Fruit fly (Drosophila melanogaster): ENCODE measurements around the gene CG34177.

CG34177 gene

DNA sequence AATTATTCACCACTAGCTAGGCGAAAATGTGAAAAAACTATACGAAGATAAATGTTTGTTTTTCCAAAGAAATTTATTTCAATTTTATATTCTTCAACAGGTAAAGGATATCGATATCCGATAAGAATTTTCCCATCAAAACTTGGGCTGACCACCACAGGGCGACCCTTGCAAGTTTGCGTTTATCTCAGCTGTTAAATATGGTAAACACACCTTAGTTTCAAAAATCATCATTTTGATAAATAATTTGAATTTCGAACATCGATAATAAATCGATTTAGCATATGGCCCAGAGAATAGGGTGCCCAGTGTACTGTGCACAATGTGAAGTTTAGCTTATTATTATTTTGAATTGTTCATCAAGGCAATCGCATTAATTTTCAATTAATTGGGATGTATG is 29.6 kb downstream of the CG34177 start, which contains the start of the genes CG15443 and Paris (continued):
- TF ChIP-seq Sry-β (GFP tag; optimal IDR thresholded peaks at IDR 0.05) (peak; percentile 2), CG12659 (GFP tag; optimal IDR thresholded peaks at IDR 0.05) (peak; percentile 46), CG3995 (GFP tag; optimal IDR thresholded peaks at IDR 0.05) (no peak), CG7839 (tag; optimal IDR thresholded peaks at IDR 0.05) (peak; percentile 16), caup (GFP tag; optimal IDR thresholded peaks at IDR 0.05; ENCODE audit: severe bottlenecking) (no peak), hbn (GFP tag; IDR thresholded peaks at IDR 0.05; ENCODE audit: partially characterized antibody) (peak; percentile 48; the same call in 1 of the 2 replicates), sens (GFP tag) (peak; percentile 82), fd64A (GFP tag; optimal IDR thresholded peaks at IDR 0.05) (no peak), CG34376 (GFP tag; optimal IDR thresholded peaks at IDR 0.05) (peak; percentile 49), Oaz (GFP tag; IDR thresholded peaks at IDR 0.05) (no peak), CG10366 (GFP tag; IDR thresholded peaks at IDR 0.05) (no peak), sens-2 (GFP tag; IDR thresholded peaks at IDR 0.05) (no peak), Sry-δ (GFP tag; optimal IDR thresholded peaks at IDR 0.05) (peak; percentile 46), Hey (tag; optimal IDR thresholded peaks at IDR 0.05) (no peak), knrl (GFP tag; IDR thresholded peaks at IDR 0.05; ENCODE audit: partially characterized antibody) (peak; percentile 68; the same call in 2 of the 3 replicates), CG6791 (GFP tag; IDR thresholded peaks at IDR 0.05; ENCODE audit: partially characterized antibody) (peak; percentile 96), Sox102F (GFP tag; optimal IDR thresholded peaks at IDR 0.05) (no peak), mld (GFP tag; IDR thresholded peaks at IDR 0.05; ENCODE audit: partially characterized antibody) (peak; percentile 98), E2f2 (GFP tag; IDR thresholded peaks at IDR 0.05) (peak; percentile 86), CG8924 (tag; optimal IDR thresholded peaks at IDR 0.05) (peak; percentile 16), Spps (tag; optimal IDR thresholded peaks at IDR 0.05) (no peak), lmd (GFP tag; IDR thresholded peaks at IDR 0.05) (no peak), BEAF-32 (GFP tag; optimal IDR thresholded peaks at IDR 0.05) (peak; percentile 42), zfh1 (GFP tag; IDR thresholded peaks at IDR 0.05) (no peak), Dref (GFP tag; IDR thresholded peaks at IDR 0.05) (peak; percentile 77), CG7987 (GFP tag; optimal IDR thresholded peaks at IDR 0.05) (peak; percentile 14), HLH54F (GFP tag; optimal IDR thresholded peaks at IDR 0.05) (no peak), eyg (GFP tag; optimal IDR thresholded peaks at IDR 0.05) (no peak), CG1602 (GFP tag; optimal IDR thresholded peaks at IDR 0.05) (no peak), CG3407 (GFP tag; optimal IDR thresholded peaks at IDR 0.05) (no peak), NC2β (GFP tag; optimal IDR thresholded peaks at IDR 0.05) (no peak), CG4328 (GFP tag; optimal IDR thresholded peaks at IDR 0.05) (peak; percentile 10), CG8290 (GFP tag; optimal IDR thresholded peaks at IDR 0.05) (no peak), CG8290 (tag; optimal IDR thresholded peaks at IDR 0.05) (no peak), CG8281 (tag; optimal IDR thresholded peaks at IDR 0.05) (no peak), CG11723 (GFP tag; optimal IDR thresholded peaks at IDR 0.05) (no peak), CG8359 (GFP tag; optimal IDR thresholded peaks at IDR 0.05; ENCODE audit: borderline replicate concordance) (no peak), luna (GFP tag; optimal IDR thresholded peaks at IDR 0.05) (no peak), CG17385 (GFP tag; optimal IDR thresholded peaks at IDR 0.05) (peak; percentile 14), CG10959 (GFP tag; IDR thresholded peaks at IDR 0.05) (no peak), H2.0 (GFP tag; IDR thresholded peaks at IDR 0.05) (no peak), CG5953 (GFP tag; IDR thresholded peaks at IDR 0.05) (no peak), Nf-YB (GFP tag; optimal IDR thresholded peaks at IDR 0.05) (no peak), schlank (tag; optimal IDR thresholded peaks at IDR 0.05) (no peak), eve (GFP tag; optimal IDR thresholded peaks at IDR 0.05) (no peak), Nf-YC (tag; optimal IDR thresholded peaks at IDR 0.05) (peak; percentile 10), CG18262 (tag; optimal IDR thresholded peaks at IDR 0.05) (peak; percentile 7), Jarid2 (GFP tag; optimal IDR thresholded peaks at IDR 0.05) (no peak), sd (tag; optimal IDR thresholded peaks at IDR 0.05) (no peak), CG11504 (tag; optimal IDR thresholded peaks at IDR 0.05) (no peak), CG34224 (GFP tag; IDR thresholded peaks at IDR 0.05; ENCODE audit: partially characterized antibody) (peak; percentile 75)

Data from whole organism, embryonic.